Worm (Caenorhabditis elegans): Measurements from ENCODE around the gene F48E8.3.

F48E8.3 gene

ce11 chrIII:5501358-5502287 is 40.4 kb downstream of the F48E8.3 start, which contains the start of gene R02F2.1 (continued):
- no peak for TF ChIP-seq elt-2 (tag; optimal IDR thresholded peaks at IDR 0.05)
- TF ChIP-seq nhr-28 (tag; optimal IDR thresholded peaks at IDR 0.05), result no peak
- TF ChIP-seq mep-1 (tag; optimal IDR thresholded peaks at IDR 0.05), result peak; percentile 49
- TF ChIP-seq dsc-1 (tag; optimal IDR thresholded peaks at IDR 0.05), result peak; percentile 79
- no peak for TF ChIP-seq hlh-4 (tag; optimal IDR thresholded peaks at IDR 0.05)
- peak; percentile 7 to 45 for TF ChIP-seq lsy-2 (tag; optimal IDR thresholded peaks at IDR 0.05)
- TF ChIP-seq F16B12.6 (tag; optimal IDR thresholded peaks at IDR 0.05), result no peak
- TF ChIP-seq pax-3 (tag; optimal IDR thresholded peaks at IDR 0.05), result no peak
- TF ChIP-seq ztf-4 (tag; optimal IDR thresholded peaks at IDR 0.05), result no peak
- no peak for TF ChIP-seq aha-1 (tag; optimal IDR thresholded peaks at IDR 0.05)
- TF ChIP-seq nhr-90 (tag; optimal IDR thresholded peaks at IDR 0.05; ENCODE audit: poor library complexity), result peak; percentile 66
- peak; percentile 76 for TF ChIP-seq nhr-20 (tag; optimal IDR thresholded peaks at IDR 0.05)
- no peak for TF ChIP-seq C34B4.2 (tag; optimal IDR thresholded peaks at IDR 0.05)
- peak; percentile 24 for TF ChIP-seq C16A3.4 (tag; optimal IDR thresholded peaks at IDR 0.05)
- TF ChIP-seq nhr-71 (tag; optimal IDR thresholded peaks at IDR 0.05), result peak; percentile 72
- no peak for TF ChIP-seq mab-9 (GFP tag; IDR thresholded peaks at IDR 0.05)
- TF ChIP-seq lin-35 (GFP tag; optimal IDR thresholded peaks at IDR 0.05), result peak; percentile 21 to 87
- TF ChIP-seq ceh-8 (GFP tag; optimal IDR thresholded peaks at IDR 0.05), result no peak
- TF ChIP-seq irx-1 (tag; optimal IDR thresholded peaks at IDR 0.05), result no peak
- TF ChIP-seq efl-1 (optimal IDR thresholded peaks at IDR 0.05), result peak in 1 of 2 experiments; percentile 41
- TF ChIP-seq efl-1 (GFP tag; optimal IDR thresholded peaks at IDR 0.05 in 1 of 2), result peak; percentile 42 to 95
- TF ChIP-seq unc-62 (GFP tag; optimal IDR thresholded peaks at IDR 0.05), result no peak
- no peak for TF ChIP-seq nhr-11 (tag; optimal IDR thresholded peaks at IDR 0.05)
- no peak for TF ChIP-seq ceh-90 (tag; optimal IDR thresholded peaks at IDR 0.05)
- TF ChIP-seq ceh-63 (GFP tag; optimal IDR thresholded peaks at IDR 0.05), result no peak
- TF ChIP-seq tlp-1 (tag; optimal IDR thresholded peaks at IDR 0.05), result no peak
- TF ChIP-seq rnt-1 (tag; optimal IDR thresholded peaks at IDR 0.05), result no peak
- no peak for TF ChIP-seq lir-3 (tag; optimal IDR thresholded peaks at IDR 0.05; ENCODE audit: poor library complexity)
- TF ChIP-seq ets-5 (GFP tag; IDR thresholded peaks at IDR 0.05), result no peak
- no peak for TF ChIP-seq egl-13 (tag; optimal IDR thresholded peaks at IDR 0.05)
- peak; percentile 21 for TF ChIP-seq unc-130 (tag; optimal IDR thresholded peaks at IDR 0.05)
- no peak for TF ChIP-seq ceh-82 (tag; optimal IDR thresholded peaks at IDR 0.05)
- TF ChIP-seq nhr-85 (tag), result peak; percentile 80
- TF ChIP-seq ces-1 (GFP tag; optimal IDR thresholded peaks at IDR 0.05), result no peak
- TF ChIP-seq fos-1 (tag; optimal IDR thresholded peaks at IDR 0.05), result no peak
- no peak for TF ChIP-seq nhr-84 (tag; optimal IDR thresholded peaks at IDR 0.05)
- TF ChIP-seq ama-1 (optimal IDR thresholded peaks at IDR 0.05), result no peak
- TF ChIP-seq pag-3 (tag; optimal IDR thresholded peaks at IDR 0.05; ENCODE audit: borderline replicate concordance, insufficient read depth), result no peak
- no peak for TF ChIP-seq vab-15 (tag; optimal IDR thresholded peaks at IDR 0.05)
- TF ChIP-seq fkh-8 (tag; optimal IDR thresholded peaks at IDR 0.05), result peak; percentile 69
- peak; percentile 38 for TF ChIP-seq tbx-2 (tag; optimal IDR thresholded peaks at IDR 0.05)
- no peak for TF ChIP-seq alr-1 (tag; optimal IDR thresholded peaks at IDR 0.05; ENCODE audit: borderline replicate concordance)
- peak; percentile 52 for TF ChIP-seq nhr-19 (GFP tag; conservative IDR thresholded peaks at IDR 0.05)
- no peak for TF ChIP-seq nhr-237 (tag; optimal IDR thresholded peaks at IDR 0.05)
- TF ChIP-seq aly-2 (tag; optimal IDR thresholded peaks at IDR 0.05), result no peak
- TF ChIP-seq fkh-10 (GFP tag; optimal IDR thresholded peaks at IDR 0.05), result no peak
- no peak for TF ChIP-seq nhr-12 (tag; optimal IDR thresholded peaks at IDR 0.05)
- TF ChIP-seq sptf-1 (tag; optimal IDR thresholded peaks at IDR 0.05), result no peak
- peak; percentile 14 for TF ChIP-seq xbp-1 (tag; optimal IDR thresholded peaks at IDR 0.05)
- no peak for TF ChIP-seq efl-3 (GFP tag; optimal IDR thresholded peaks at IDR 0.05)
- no peak for TF ChIP-seq hlh-17 (GFP tag; optimal IDR thresholded peaks at IDR 0.05; ENCODE audit: borderline replicate concordance)
